Worm (Caenorhabditis elegans): ENCODE measurements around the gene T06A10.2.

T06A10.2 gene

DNA sequence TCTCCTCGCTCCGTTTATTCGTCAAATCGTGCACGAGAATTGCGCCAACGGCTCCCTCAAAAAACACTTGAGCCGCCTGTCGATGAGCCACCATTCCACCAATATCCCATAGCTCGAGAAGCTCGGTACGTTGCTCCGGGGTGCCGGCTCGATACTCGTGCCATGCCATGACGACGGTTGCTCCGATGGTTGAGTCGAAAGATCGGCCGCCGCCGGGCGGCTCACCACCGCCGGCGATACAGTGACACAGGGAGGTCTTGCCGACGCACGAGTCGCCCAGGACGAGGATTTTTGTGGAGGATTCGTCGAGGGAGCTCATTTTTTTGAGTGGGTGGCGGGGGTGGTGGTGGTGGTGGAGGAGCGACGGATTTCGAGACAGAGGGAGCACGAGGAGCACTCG is 40.7 kb downstream of the T06A10.2 start:
- TF ChIP-seq npax-4 (tag; optimal IDR thresholded peaks at IDR 0.05): no peak
- no peak for TF ChIP-seq hlh-30 (tag; optimal IDR thresholded peaks at IDR 0.05; ENCODE audit: insufficient read depth)
- no peak for TF ChIP-seq rnt-1 (tag; optimal IDR thresholded peaks at IDR 0.05)
- no peak for TF ChIP-seq ztf-16 (tag; optimal IDR thresholded peaks at IDR 0.05)

- TF ChIP-seq mec-3 (tag; optimal IDR thresholded peaks at IDR 0.05; ENCODE audit: borderline replicate concordance) (no peak), ceh-9 (tag; optimal IDR thresholded peaks at IDR 0.05) (no peak), che-1 (tag; optimal IDR thresholded peaks at IDR 0.05) (no peak), ttx-3 (tag; optimal IDR thresholded peaks at IDR 0.05) (no peak), C08G9.2 (tag; optimal IDR thresholded peaks at IDR 0.05) (no peak), sox-4 (tag; optimal IDR thresholded peaks at IDR 0.05) (no peak), ceh-48 (tag; optimal IDR thresholded peaks at IDR 0.05) (no peak), hlh-15 (tag; optimal IDR thresholded peaks at IDR 0.05) (no peak), pha-2 (tag; optimal IDR thresholded peaks at IDR 0.05) (no peak), lin-11 (tag; optimal IDR thresholded peaks at IDR 0.05) (no peak), elt-4 (tag; optimal IDR thresholded peaks at IDR 0.05) (no peak), ceh-18 (tag; optimal IDR thresholded peaks at IDR 0.05) (no peak), elt-2 (tag; optimal IDR thresholded peaks at IDR 0.05) (no peak)
These were observed 43.6 kb downstream of the T06A10.2 start, which contains the start of gene Y116A8C.10 for ce11 chrIV:16939001-16939400. Y116A8C.10 (minus strand) TSS chrIV:16939101.
